In the genomic region with DNA sequence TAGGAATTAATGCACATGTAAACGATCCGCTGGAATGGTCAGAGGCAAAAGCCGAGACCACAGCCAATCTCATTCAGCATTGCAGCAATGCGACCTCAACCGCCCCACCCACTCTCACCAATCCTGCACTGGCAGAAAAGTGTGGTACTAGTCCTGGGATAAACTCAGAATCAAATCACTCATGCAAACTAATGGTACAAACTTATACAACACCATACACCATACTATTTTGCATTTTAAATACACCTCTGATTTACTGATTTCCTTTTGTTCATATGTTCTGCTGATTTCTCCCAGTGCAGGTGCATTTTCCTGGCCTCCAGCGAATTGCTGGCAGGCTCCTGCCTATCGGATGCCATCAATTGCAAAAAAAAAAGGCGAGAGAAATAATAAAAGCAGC, we compare ENCODE assay signal across 1 fruit fly cellular context.
TF ChIP-seq lines count a peak whose summit lies in the region.

No protein-coding gene starts in this region.

TF ChIP-seq in whole organism, embryonic, 481 proteins besides CTCF, POLR2A, EP300 and RAD21 (continued from another document):
- TF ChIP-seq CG6813 (GFP tag; optimal IDR thresholded peaks at IDR 0.05; lab: Kevin White, UChicago) (no peak), abd-A (tag; optimal IDR thresholded peaks at IDR 0.05; lab: Kevin White, UChicago) (no peak), pb (GFP tag; optimal IDR thresholded peaks at IDR 0.05; lab: Kevin White, UChicago) (no peak), CG18619 (GFP tag; optimal IDR thresholded peaks at IDR 0.05; lab: Kevin White, UChicago) (no peak), ase (GFP tag; IDR thresholded peaks at IDR 0.05; lab: Robert Waterston, UW) (no peak), CG8944 (GFP tag; optimal IDR thresholded peaks at IDR 0.05; lab: Kevin White, UChicago) (peak; percentile 18), br (optimal IDR thresholded peaks at IDR 0.05; lab: Kevin White, UChicago) (no peak), Sox102F (GFP tag; optimal IDR thresholded peaks at IDR 0.05; lab: Kevin White, UChicago) (peak; percentile 53), CG32772 (GFP tag; IDR thresholded peaks at IDR 0.05; lab: Robert Waterston, UW) (0 out of 2 replicates have a peak, but pooled peaks have one; percentile 20), al (GFP tag; IDR thresholded peaks at IDR 0.05; lab: Robert Waterston, UW) (no peak), NK7.1 (GFP tag; optimal IDR thresholded peaks at IDR 0.05; lab: Kevin White, UChicago) (no peak), Blimp-1 (GFP tag; optimal IDR thresholded peaks at IDR 0.05; lab: Kevin White, UChicago) (peak; percentile 47), sima (GFP tag; optimal IDR thresholded peaks at IDR 0.05; lab: Kevin White, UChicago) (no peak), CG6175 (GFP tag; IDR thresholded peaks at IDR 0.05; lab: Robert Waterston, UW) (no peak), NC2α (GFP tag; optimal IDR thresholded peaks at IDR 0.05; lab: Kevin White, UChicago) (no peak), CG4820 (GFP tag; optimal IDR thresholded peaks at IDR 0.05; lab: Kevin White, UChicago) (peak; percentile 12), CG10979 (tag; optimal IDR thresholded peaks at IDR 0.05; lab: Kevin White, UChicago) (peak; percentile 29), oc (tag; optimal IDR thresholded peaks at IDR 0.05; lab: Kevin White, UChicago) (no peak), CG10366 (GFP tag; IDR thresholded peaks at IDR 0.05; lab: Robert Waterston, UW) (no peak; the same call in 1 of the 2 replicates), CG18599 (GFP tag; optimal IDR thresholded peaks at IDR 0.05; lab: Kevin White, UChicago) (no peak), zfh2 (GFP tag; optimal IDR thresholded peaks at IDR 0.05; lab: Kevin White, UChicago) (no peak), D (optimal IDR thresholded peaks at IDR 0.05; lab: Kevin White, UChicago) (no peak), D (GFP tag; optimal IDR thresholded peaks at IDR 0.05; lab: Kevin White, UChicago) (peak; percentile 7), Atf3 (GFP tag; optimal IDR thresholded peaks at IDR 0.05; lab: Kevin White, UChicago) (no peak), pho (GFP tag; optimal IDR thresholded peaks at IDR 0.05; lab: Kevin White, UChicago) (no peak), eve (GFP tag; optimal IDR thresholded peaks at IDR 0.05; lab: Kevin White, UChicago) (no peak), E2f1 (GFP tag; IDR thresholded peaks at IDR 0.05; lab: Robert Waterston, UW) (peak; percentile 34; the same call in 1 of the 2 replicates), Gug (GFP tag; IDR thresholded peaks at IDR 0.05; lab: Robert Waterston, UW) (peak; percentile 35; the same call in 1 of the 4 replicates), caup (GFP tag; optimal IDR thresholded peaks at IDR 0.05; lab: Kevin White, UChicago; ENCODE audit: severe bottlenecking) (no peak), so (GFP tag; IDR thresholded peaks at IDR 0.05; lab: Robert Waterston, UW) (no peak), Dbx (GFP tag; IDR thresholded peaks at IDR 0.05; lab: Robert Waterston, UW) (no peak), D19B (GFP tag; optimal IDR thresholded peaks at IDR 0.05; lab: Kevin White, UChicago) (no peak), Dfd (GFP tag; optimal IDR thresholded peaks at IDR 0.05; lab: Kevin White, UChicago) (no peak), nmo (GFP tag; optimal IDR thresholded peaks at IDR 0.05; lab: Kevin White, UChicago) (peak; percentile 42), CG12769 (tag; optimal IDR thresholded peaks at IDR 0.05; lab: Kevin White, UChicago) (no peak), CG2889 (GFP tag; IDR thresholded peaks at IDR 0.05; lab: Robert Waterston, UW) (no peak), bcd (GFP tag; optimal IDR thresholded peaks at IDR 0.05; lab: Kevin White, UChicago) (peak; percentile 16), CG17186 (GFP tag; optimal IDR thresholded peaks at IDR 0.05; lab: Kevin White, UChicago) (no peak), lab (GFP tag; optimal IDR thresholded peaks at IDR 0.05; lab: Kevin White, UChicago) (no peak), Meics (GFP tag; optimal IDR thresholded peaks at IDR 0.05; lab: Kevin White, UChicago) (no peak), CG12942 (GFP tag; optimal IDR thresholded peaks at IDR 0.05; lab: Kevin White, UChicago) (no peak), HmgZ (tag; optimal IDR thresholded peaks at IDR 0.05; lab: Kevin White, UChicago) (no peak), fd64A (GFP tag; optimal IDR thresholded peaks at IDR 0.05; lab: Kevin White, UChicago) (no peak), CG10565 (GFP tag; optimal IDR thresholded peaks at IDR 0.05; lab: Kevin White, UChicago) (no peak), Myb (GFP tag; optimal IDR thresholded peaks at IDR 0.05; lab: Kevin White, UChicago) (no peak), CG14014 (GFP tag; IDR thresholded peaks at IDR 0.05; lab: Robert Waterston, UW) (no peak), dmrt11E (tag; optimal IDR thresholded peaks at IDR 0.05; lab: Kevin White, UChicago) (no peak), pum (GFP tag; optimal IDR thresholded peaks at IDR 0.05; lab: Kevin White, UChicago) (peak; percentile 17), CG7987 (GFP tag; optimal IDR thresholded peaks at IDR 0.05; lab: Kevin White, UChicago) (no peak), Ets97D (GFP tag; optimal IDR thresholded peaks at IDR 0.05; lab: Kevin White, UChicago) (no peak), aop (GFP tag; IDR thresholded peaks at IDR 0.05; lab: Robert Waterston, UW) (no peak)
